Worm (Caenorhabditis elegans) whole organism, mixed stage, embryonic: ENCODE data around the gene madf-11.

Experiments
- M03D4.4 ChIP-seq: sonication (generic microtip); optimal IDR thresholded peaks from 2 replicates; lab custom pipeline; 2017; ENCODE audit warnings: mild to moderate bottlenecking, missing genetic modification characterization, missing compliant biosample characterization
- bed-3 ChIP-seq: fragments of 200-800 bp; sonication (Bioruptor generic); optimal IDR thresholded peaks from 3 replicates; lab custom pipeline; 2018; ENCODE audit warnings: mild to moderate bottlenecking, missing genetic modification characterization, moderate library complexity, missing compliant biosample characterization
- blmp-1 ChIP-seq: fragments of 150-350 bp; optimal IDR thresholded peaks from 2 replicates; lab custom pipeline; 2014; ENCODE audit warnings: missing biosample characterization, missing genetic modification characterization
- ceh-39 ChIP-seq: fragments of 150-350 bp; optimal IDR thresholded peaks from 2 replicates; lab custom pipeline; 2014; ENCODE audit warnings: missing biosample characterization, missing genetic modification characterization
- ceh-43 ChIP-seq: fragments of 200-800 bp; sonication (Bioruptor generic); optimal IDR thresholded peaks from 2 replicates; lab custom pipeline; 2018; ENCODE audit warnings: mild to moderate bottlenecking, missing genetic modification characterization, moderate library complexity, missing compliant biosample characterization
- ceh-83 ChIP-seq: fragments of 200-800 bp; sonication (Bioruptor generic); optimal IDR thresholded peaks from 2 replicates; lab custom pipeline; 2018; ENCODE audit warnings: mild to moderate bottlenecking, missing genetic modification characterization, missing compliant biosample characterization
- ces-1 ChIP-seq: fragments of 150-350 bp; optimal IDR thresholded peaks from 2 replicates; lab custom pipeline; 2014; ENCODE audit warnings: missing biosample characterization, missing genetic modification reagents, missing genetic modification characterization
- cnd-1 ChIP-seq: fragments of 200-800 bp; sonication (Bioruptor generic); optimal IDR thresholded peaks from 2 replicates; lab custom pipeline; 2018; ENCODE audit warnings: mild to moderate bottlenecking, missing genetic modification characterization, missing compliant biosample characterization
- drap-1 ChIP-seq: fragments of 200-800 bp; sonication (Bioruptor generic); optimal IDR thresholded peaks from 3 replicates; lab custom pipeline; 2018; ENCODE audit warnings: mild to moderate bottlenecking, missing genetic modification characterization, missing compliant biosample characterization
- elt-1 ChIP-seq: sonication (generic microtip); optimal IDR thresholded peaks from 2 replicates; lab custom pipeline; 2017; ENCODE audit warnings: missing genetic modification characterization, mild to moderate bottlenecking, missing compliant biosample characterization, antibody characterized with exemption, moderate library complexity, borderline replicate concordance; ENCODE audit not compliant: insufficient read depth
- flh-1 ChIP-seq: fragments of 200-800 bp; sonication (Bioruptor generic); optimal IDR thresholded peaks from 2 replicates; lab custom pipeline; 2018; ENCODE audit warnings: mild to moderate bottlenecking, missing genetic modification characterization, moderate library complexity, missing compliant biosample characterization
- ham-2 ChIP-seq: fragments of 200-800 bp; sonication (Bioruptor generic); optimal IDR thresholded peaks from 2 replicates; lab custom pipeline; 2018; ENCODE audit warnings: mild to moderate bottlenecking, missing genetic modification characterization, missing compliant biosample characterization
- hlh-1 ChIP-seq: fragments of 150-350 bp; optimal IDR thresholded peaks from 2 replicates; lab custom pipeline; 2014; ENCODE audit warnings: missing biosample characterization, missing genetic modification reagents, missing genetic modification characterization
- lsy-2 ChIP-seq: fragments of 150-350 bp; optimal IDR thresholded peaks from 2 replicates; lab custom pipeline; 2014; ENCODE audit warnings: missing biosample characterization, missing genetic modification characterization
- mab-5 ChIP-seq: fragments of 150-350 bp; optimal IDR thresholded peaks from 2 replicates; lab custom pipeline; 2014; ENCODE audit warnings: missing biosample characterization, missing genetic modification characterization
- mep-1 ChIP-seq: fragments of 150-350 bp; optimal IDR thresholded peaks from 2 replicates; lab custom pipeline; 2017; ENCODE audit warnings: missing biosample characterization, missing genetic modification reagents, missing genetic modification characterization, inconsistent platforms
- nhr-12 ChIP-seq: fragments of 150-350 bp; optimal IDR thresholded peaks from 2 replicates; lab custom pipeline; 2014; ENCODE audit warnings: missing biosample characterization, missing genetic modification characterization
- nhr-2 ChIP-seq: fragments of 150-350 bp; optimal IDR thresholded peaks from 2 replicates; lab custom pipeline; 2014; ENCODE audit warnings: missing biosample characterization, missing genetic modification characterization
- nhr-237 ChIP-seq: fragments of 150-350 bp; optimal IDR thresholded peaks from 2 replicates; lab custom pipeline; 2014; ENCODE audit warnings: missing biosample characterization, missing genetic modification characterization
- nhr-28 ChIP-seq: fragments of 150-350 bp; optimal IDR thresholded peaks from 2 replicates; lab custom pipeline; 2014; ENCODE audit warnings: missing biosample characterization, missing genetic modification characterization
- pha-4 ChIP-seq: fragments of 150-350 bp; optimal IDR thresholded peaks from 2 replicates; lab custom pipeline; 2018; ENCODE audit warnings: missing biosample characterization, missing genetic modification reagents, missing genetic modification characterization
- sem-2 ChIP-seq: fragments of 200-800 bp; sonication (Bioruptor generic); optimal IDR thresholded peaks from 2 replicates; lab custom pipeline; 2018; ENCODE audit warnings: mild to moderate bottlenecking, missing genetic modification characterization, missing compliant biosample characterization
- snpc-4 ChIP-seq: fragments of 150-350 bp; optimal IDR thresholded peaks from 2 replicates; lab custom pipeline; 2014; ENCODE audit warnings: missing biosample characterization, missing genetic modification characterization
- sptf-1 ChIP-seq: sonication (generic microtip); optimal IDR thresholded peaks from 2 replicates; lab custom pipeline; 2017; ENCODE audit warnings: mild to moderate bottlenecking, missing genetic modification characterization, moderate library complexity, missing compliant biosample characterization
- unc-120 ChIP-seq: sonication (generic microtip); optimal IDR thresholded peaks from 2 replicates; lab custom pipeline; 2017; ENCODE audit warnings: missing genetic modification characterization, missing compliant biosample characterization; ENCODE audit not compliant: poor library complexity, severe bottlenecking
- unc-39 ChIP-seq: fragments of 150-350 bp; optimal IDR thresholded peaks from 2 replicates; lab custom pipeline; 2014; ENCODE audit warnings: missing biosample characterization, missing genetic modification characterization
- unc-62 ChIP-seq: fragments of 150-350 bp; optimal IDR thresholded peaks from 2 replicates; lab custom pipeline; 2014; ENCODE audit warnings: missing biosample characterization, missing genetic modification reagents, missing genetic modification characterization
- zip-8 ChIP-seq: fragments of 150-350 bp; optimal IDR thresholded peaks from 2 replicates; lab custom pipeline; 2014; ENCODE audit warnings: missing biosample characterization, missing genetic modification characterization

The madf-11 gene

ce11 chrIII:5603439-5603986 lies at the start of gene madf-11:
TSS of gene madf-11 (minus strand) at chrIII:5603489.
- TF ChIP-seq flh-1 (GFP tag; lab: Kevin White, UChicago) (no peak), mep-1 (tag; lab: Kevin White, UChicago) (peak; percentile 36), M03D4.4 (peak; percentile 17), ham-2 (GFP tag; lab: Kevin White, UChicago) (peak; percentile 60), drap-1 (no peak), nhr-12 (tag; lab: Kevin White, UChicago) (no peak), elt-1 (no peak), lsy-2 (tag; lab: Kevin White, UChicago) (peak; percentile 49), blmp-1 (no peak), sptf-1 (peak; percentile 58), nhr-2 (no peak), nhr-237 (tag; lab: Kevin White, UChicago) (peak; percentile 34), unc-120 (peak; percentile 31), ceh-39 (tag; lab: Kevin White, UChicago) (peak; percentile 72), hlh-1 (tag; lab: Kevin White, UChicago) (peak; percentile 3), pha-4 (tag; lab: Kevin White, UChicago) (peak; percentile 71), ceh-83 (GFP tag; lab: Kevin White, UChicago) (no peak), cnd-1 (no peak)

DNA sequence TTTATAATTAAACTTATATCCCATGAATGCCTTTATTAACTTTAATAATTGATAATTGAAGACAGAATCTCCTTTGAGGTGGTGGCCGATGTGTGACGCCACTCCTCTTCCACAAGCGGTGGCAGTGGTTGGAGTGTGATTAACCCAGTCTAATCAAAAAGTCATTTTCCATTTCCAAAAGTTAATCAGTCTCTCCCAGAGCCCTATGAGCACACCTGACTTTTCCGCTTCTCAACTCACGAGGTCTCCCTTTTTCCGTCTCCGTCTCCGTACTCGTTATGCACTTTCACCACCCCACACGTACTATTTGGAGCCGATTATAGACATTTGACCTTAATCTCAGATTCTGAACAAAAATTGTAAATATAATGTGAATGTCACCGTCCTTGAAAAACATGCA lies 39.4 kb upstream of the madf-11 start:
- TF ChIP-seq snpc-4 (tag; lab: Kevin White, UChicago) (no peak), unc-120 (peak; percentile 2)
- TF ChIP-seq, all 35 proteins: peak for 1

ce11 chrIII:5639893-5640292 lies 36.6 kb upstream of the madf-11 start:
- TF ChIP-seq blmp-1 (no peak), zip-8 (tag; lab: Kevin White, UChicago) (no peak), hlh-1 (tag; lab: Kevin White, UChicago) (no peak), ces-1 (GFP tag; lab: Kevin White, UChicago) (peak; percentile 32), nhr-28 (tag; lab: Kevin White, UChicago) (no peak), mab-5 (tag; lab: Kevin White, UChicago) (no peak), unc-39 (tag; lab: Kevin White, UChicago) (no peak), nhr-2 (no peak)

ce11 chrIII:5635179-5635578 lies 31.9 kb upstream of the madf-11 start, which contains the start of gene ckk-1:
TSS of gene ckk-1 (plus strand) at chrIII:5635479.
- TF ChIP-seq ceh-43 = no peak
- no peak for TF ChIP-seq ceh-39 (tag; lab: Kevin White, UChicago)

ce11 chrIII:5634509-5634908 lies 31.2 kb upstream of the madf-11 start:
- TF ChIP-seq bed-3 (GFP tag; lab: Kevin White, UChicago) (no peak), unc-62 (GFP tag; lab: Kevin White, UChicago) (no peak), sptf-1 (no peak), pha-4 (tag; lab: Kevin White, UChicago) (no peak), blmp-1 (no peak), ces-1 (GFP tag; lab: Kevin White, UChicago) (no peak), hlh-1 (tag; lab: Kevin White, UChicago) (no peak), zip-8 (tag; lab: Kevin White, UChicago) (no peak)

DNA sequence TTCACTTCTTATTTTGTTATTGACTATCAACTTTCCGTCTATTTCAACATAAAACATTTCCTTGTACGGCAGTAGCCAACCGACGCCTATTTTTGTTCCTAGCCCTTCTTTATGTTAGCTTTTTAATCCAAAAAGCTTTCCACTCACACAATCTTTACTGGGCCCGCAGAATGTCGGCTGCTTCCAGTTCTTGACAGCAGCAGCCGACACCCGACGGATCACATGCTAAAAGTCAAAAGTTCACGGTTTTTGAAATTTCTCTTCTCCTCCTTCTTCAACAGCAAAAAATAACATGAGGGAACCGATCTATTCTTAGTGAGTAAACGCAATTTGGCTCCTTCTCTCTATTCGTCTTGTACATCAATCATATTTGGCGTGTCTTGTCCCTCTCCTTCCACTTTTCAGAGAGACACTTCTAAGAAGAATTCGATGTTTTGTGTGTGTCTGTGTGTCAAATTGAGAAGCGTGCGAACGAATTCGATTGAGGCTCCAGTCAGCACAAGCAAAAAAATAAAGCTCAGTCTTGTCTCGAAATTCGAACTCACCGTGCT lies 29.2 kb upstream of the madf-11 start:
- no peak for TF ChIP-seq sem-2 (GFP tag; lab: Kevin White, UChicago)
- TF ChIP-seq ces-1 (GFP tag; lab: Kevin White, UChicago) = peak; percentile 88

DNA sequence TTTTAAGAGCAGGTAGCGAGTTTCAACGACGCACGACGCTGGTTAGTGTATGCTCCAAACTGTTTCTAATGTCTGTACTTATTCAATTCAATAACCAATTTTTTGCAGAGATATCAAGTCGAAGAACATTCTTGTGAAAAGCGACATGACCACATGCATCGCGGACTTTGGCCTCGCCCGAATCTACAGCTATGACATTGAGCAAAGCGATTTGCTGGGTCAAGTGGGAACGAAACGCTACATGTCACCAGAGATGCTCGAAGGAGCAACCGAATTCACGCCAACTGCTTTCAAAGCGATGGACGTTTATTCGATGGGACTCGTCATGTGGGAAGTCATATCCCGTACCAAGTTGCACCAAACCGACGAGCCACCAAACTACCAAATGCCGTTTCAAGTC lies 27.1 kb upstream of the madf-11 start:
- no peak for TF ChIP-seq drap-1
- no peak for TF ChIP-seq ceh-83 (GFP tag; lab: Kevin White, UChicago)
- TF ChIP-seq unc-120 = no peak
- TF ChIP-seq blmp-1 = no peak
- TF ChIP-seq snpc-4 (tag; lab: Kevin White, UChicago) = no peak
- TF ChIP-seq nhr-28 (tag; lab: Kevin White, UChicago) = no peak
